Fruit fly (Drosophila melanogaster): ENCODE data around the gene CG42821.

dm6 chr3R:17379051-17379450 is 33.8 kb upstream of the CG42821 start:
- TF ChIP-seq slou (GFP tag; optimal IDR thresholded peaks at IDR 0.05) (no peak), CG7372 (GFP tag; IDR thresholded peaks at IDR 0.05) (no peak), trem (tag; optimal IDR thresholded peaks at IDR 0.05) (no peak), aop (GFP tag; IDR thresholded peaks at IDR 0.05) (no peak), seq (GFP tag; IDR thresholded peaks at IDR 0.05) (no peak), zfh2 (GFP tag; optimal IDR thresholded peaks at IDR 0.05) (no peak), grau (tag; optimal IDR thresholded peaks at IDR 0.05) (no peak), fru (optimal IDR thresholded peaks at IDR 0.05) (no peak), disco-r (GFP tag; optimal IDR thresholded peaks at IDR 0.05) (no peak), HmgZ (tag; optimal IDR thresholded peaks at IDR 0.05) (no peak), danr (GFP tag; IDR thresholded peaks at IDR 0.05) (no peak), nau (GFP tag; optimal IDR thresholded peaks at IDR 0.05) (no peak)

Measured in whole organism, embryonic.